Worm (Caenorhabditis elegans): Measurements from ENCODE around the gene msp-76.

ce11 chrIV:9654017-9654416 is 34.8 kb upstream of the msp-76 start, which contains the start of gene F58G6.7:
- no peak for TF ChIP-seq nhr-237 (tag; optimal IDR thresholded peaks at IDR 0.05)
- no peak for TF ChIP-seq nhr-11 (tag; optimal IDR thresholded peaks at IDR 0.05)
- TF ChIP-seq unc-62 (GFP tag; optimal IDR thresholded peaks at IDR 0.05), result no peak
- TF ChIP-seq elt-3 (tag; optimal IDR thresholded peaks at IDR 0.05), result no peak
- no peak for TF ChIP-seq pha-4 (tag; optimal IDR thresholded peaks at IDR 0.05)
- TF ChIP-seq ZK546.5 (tag; optimal IDR thresholded peaks at IDR 0.05), result no peak
- TF ChIP-seq fkh-10 (GFP tag; optimal IDR thresholded peaks at IDR 0.05), result no peak
- TF ChIP-seq nhr-12 (tag; optimal IDR thresholded peaks at IDR 0.05), result no peak
- no peak for TF ChIP-seq sea-2 (GFP tag; optimal IDR thresholded peaks at IDR 0.05)
- no peak for TF ChIP-seq snpc-4 (tag; optimal IDR thresholded peaks at IDR 0.05)

Measured in whole organism, L3 larva.